Worm (Caenorhabditis elegans): ENCODE data around the gene pcdr-1.

pcdr-1 gene

ce11 chrX:15693466-15693865 lies 26.9 kb downstream of the pcdr-1 start:
- no peak for TF ChIP-seq hpl-2 (GFP tag; optimal IDR thresholded peaks at IDR 0.05)
- no peak for TF ChIP-seq zag-1 (tag; optimal IDR thresholded peaks at IDR 0.05)
- no peak for TF ChIP-seq nhr-85 (tag)
- no peak for TF ChIP-seq ztf-11 (tag; optimal IDR thresholded peaks at IDR 0.05)
- no peak for TF ChIP-seq zip-4 (GFP tag; optimal IDR thresholded peaks at IDR 0.05)
- TF ChIP-seq lin-35 (GFP tag; optimal IDR thresholded peaks at IDR 0.05), result no peak
- TF ChIP-seq lin-14 (GFP tag; optimal IDR thresholded peaks at IDR 0.05), result no peak
- TF ChIP-seq nhr-47 (tag; optimal IDR thresholded peaks at IDR 0.05), result no peak
- no peak for TF ChIP-seq ceh-63 (GFP tag; optimal IDR thresholded peaks at IDR 0.05)
- no peak for TF ChIP-seq C34B4.2 (tag; optimal IDR thresholded peaks at IDR 0.05)
- TF ChIP-seq C16A3.4 (tag; optimal IDR thresholded peaks at IDR 0.05), result no peak
- no peak for TF ChIP-seq nhr-237 (tag; optimal IDR thresholded peaks at IDR 0.05)
- no peak for TF ChIP-seq rnt-1 (tag; optimal IDR thresholded peaks at IDR 0.05)
- no peak for TF ChIP-seq skn-1 (tag; optimal IDR thresholded peaks at IDR 0.05)
- no peak for TF ChIP-seq unc-30 (tag; optimal IDR thresholded peaks at IDR 0.05)
- TF ChIP-seq alr-1 (tag; optimal IDR thresholded peaks at IDR 0.05; ENCODE audit: borderline replicate concordance), result no peak
- no peak for TF ChIP-seq hlh-17 (GFP tag; optimal IDR thresholded peaks at IDR 0.05; ENCODE audit: borderline replicate concordance)
- no peak for TF ChIP-seq mdl-1 (tag; optimal IDR thresholded peaks at IDR 0.05)
- no peak for TF ChIP-seq isw-1 (GFP tag; IDR thresholded peaks at IDR 0.05)
- no peak for TF ChIP-seq sox-4 (tag; optimal IDR thresholded peaks at IDR 0.05)

- no peak for TF ChIP-seq fos-1 (tag; optimal IDR thresholded peaks at IDR 0.05)
- TF ChIP-seq blmp-1 (tag; optimal IDR thresholded peaks at IDR 0.05), result no peak
- TF ChIP-seq nhr-77 (tag; optimal IDR thresholded peaks at IDR 0.05), result no peak
- TF ChIP-seq rnt-1 (tag; optimal IDR thresholded peaks at IDR 0.05), result no peak
- no peak for TF ChIP-seq elt-2 (tag; optimal IDR thresholded peaks at IDR 0.05)
- no peak for TF ChIP-seq hlh-4 (tag; optimal IDR thresholded peaks at IDR 0.05)
- TF ChIP-seq nhr-85 (tag), result no peak
- TF ChIP-seq ztf-11 (tag; optimal IDR thresholded peaks at IDR 0.05), result no peak
- TF ChIP-seq efl-1 (optimal IDR thresholded peaks at IDR 0.05), result no peak
- TF ChIP-seq efl-1 (GFP tag; optimal IDR thresholded peaks at IDR 0.05 in 1 of 2), result no peak
- no peak for TF ChIP-seq ceh-88 (GFP tag; IDR thresholded peaks at IDR 0.05)
- no peak for TF ChIP-seq nhr-84 (tag; optimal IDR thresholded peaks at IDR 0.05)
- no peak for TF ChIP-seq ceh-82 (tag; optimal IDR thresholded peaks at IDR 0.05)
- no peak for TF ChIP-seq lin-15B (tag; optimal IDR thresholded peaks at IDR 0.05)
- no peak for TF ChIP-seq aly-2 (tag; optimal IDR thresholded peaks at IDR 0.05)
- no peak for TF ChIP-seq unc-130 (tag; optimal IDR thresholded peaks at IDR 0.05)
- TF ChIP-seq jun-1 (tag; optimal IDR thresholded peaks at IDR 0.05), result no peak
- no peak for TF ChIP-seq egl-13 (tag; optimal IDR thresholded peaks at IDR 0.05)
- TF ChIP-seq isw-1 (GFP tag; IDR thresholded peaks at IDR 0.05), result no peak
Observed at ce11 chrX:15696400-15696799, 29.8 kb downstream of the pcdr-1 start, which contains the start of gene ZK662.2. Gene ZK662.2 (plus strand): TSS chrX:15696700.

ce11 chrX:15700220-15700619 lies 33.7 kb downstream of the pcdr-1 start:
- TF ChIP-seq lir-3 (tag; optimal IDR thresholded peaks at IDR 0.05; ENCODE audit: poor library complexity) (no peak), blmp-1 (tag; optimal IDR thresholded peaks at IDR 0.05) (peak; percentile 61), efl-1 (optimal IDR thresholded peaks at IDR 0.05) (no peak), efl-1 (GFP tag; optimal IDR thresholded peaks at IDR 0.05 in 1 of 2) (peak in 1 of 2 experiments; percentile 34), dsc-1 (tag; optimal IDR thresholded peaks at IDR 0.05) (no peak), zip-4 (GFP tag; optimal IDR thresholded peaks at IDR 0.05) (no peak), ces-1 (GFP tag; optimal IDR thresholded peaks at IDR 0.05) (no peak), zag-1 (tag; optimal IDR thresholded peaks at IDR 0.05) (no peak), elt-3 (tag; optimal IDR thresholded peaks at IDR 0.05) (peak in 5 of 6 experiments; percentile 44 to 75 (median 58)), lin-15B (tag; optimal IDR thresholded peaks at IDR 0.05) (no peak), mdl-1 (tag; optimal IDR thresholded peaks at IDR 0.05) (peak in 1 of 2 experiments; percentile 67), jun-1 (tag; optimal IDR thresholded peaks at IDR 0.05) (no peak), aly-2 (tag; optimal IDR thresholded peaks at IDR 0.05) (no peak), nhr-90 (tag; optimal IDR thresholded peaks at IDR 0.05; ENCODE audit: poor library complexity) (peak; percentile 43), nhr-85 (tag) (peak; percentile 91), nhr-20 (tag; optimal IDR thresholded peaks at IDR 0.05) (peak; percentile 66), nhr-71 (tag; optimal IDR thresholded peaks at IDR 0.05) (peak; percentile 39), lin-35 (GFP tag; optimal IDR thresholded peaks at IDR 0.05) (peak in 1 of 2 experiments; percentile 17), unc-130 (tag; optimal IDR thresholded peaks at IDR 0.05) (peak; percentile 20), snu-23 (GFP tag; optimal IDR thresholded peaks at IDR 0.05) (peak; percentile 53), tbx-2 (tag; optimal IDR thresholded peaks at IDR 0.05) (peak; percentile 18), elt-2 (tag; optimal IDR thresholded peaks at IDR 0.05) (peak; percentile 62), sox-4 (tag; optimal IDR thresholded peaks at IDR 0.05) (no peak), snpc-4 (tag; optimal IDR thresholded peaks at IDR 0.05) (no peak), hpl-2 (GFP tag; optimal IDR thresholded peaks at IDR 0.05) (no peak), fkh-10 (GFP tag; optimal IDR thresholded peaks at IDR 0.05) (no peak), nhr-11 (tag; optimal IDR thresholded peaks at IDR 0.05) (no peak), fos-1 (tag; optimal IDR thresholded peaks at IDR 0.05) (peak; percentile 3), nhr-19 (GFP tag; conservative IDR thresholded peaks at IDR 0.05) (peak; percentile 8; the same call in 1 of the 2 replicates)
